Fruit fly (Drosophila melanogaster) whole organism, pupa: Measurements from ENCODE around the gene CG34282.
A peak's percentile ranks its signal among the peaks of the same experiment; 100 is the strongest.

Experiments used
- CG10348 ChIP-seq: fragments of 200-800 bp; sonication (Bioruptor generic); IDR thresholded peaks from 2 replicates; pipeline ENCODE4 v1.3.6; 2022; ENCODE audit warnings: missing biosample characterization, missing genetic modification characterization
- CG12605 ChIP-seq: fragments of 200-800 bp; sonication (Bioruptor generic); IDR thresholded peaks from 2 replicates; pipeline ENCODE4 v1.3.6; 2022; ENCODE audit warnings: missing biosample characterization, missing genetic modification characterization
- CG13204 ChIP-seq: fragments of 200-800 bp; sonication (Bioruptor generic); optimal IDR thresholded peaks from 2 replicates; lab custom pipeline; 2018; ENCODE audit warnings: missing biosample characterization, mild to moderate bottlenecking, missing genetic modification characterization, moderate library complexity
- CG14655 ChIP-seq: fragments of 200-800 bp; sonication (Bioruptor generic); optimal IDR thresholded peaks from 3 replicates; lab custom pipeline; 2017; ENCODE audit warnings: mild to moderate bottlenecking, missing biosample characterization, missing genetic modification reagents, missing genetic modification characterization
- CG15710 ChIP-seq: fragments of 200-800 bp; sonication (Bioruptor generic); optimal IDR thresholded peaks from 2 replicates; lab custom pipeline; 2018; ENCODE audit warnings: missing biosample characterization, mild to moderate bottlenecking, missing genetic modification characterization, moderate library complexity
- CG17806 ChIP-seq: fragments of 200-800 bp; sonication (Bioruptor generic); optimal IDR thresholded peaks from 2 replicates; lab custom pipeline; 2018; ENCODE audit warnings: missing biosample characterization, mild to moderate bottlenecking, missing genetic modification characterization, moderate library complexity
- CG32121 ChIP-seq: fragments of 200-800 bp; sonication (Bioruptor generic); IDR thresholded peaks from 2 replicates; pipeline ENCODE4 v1.3.6; 2022; ENCODE audit warnings: missing biosample characterization, missing genetic modification characterization
- CG34367 ChIP-seq: fragments of 200-800 bp; sonication (Bioruptor generic); optimal IDR thresholded peaks from 2 replicates; lab custom pipeline; 2018; ENCODE audit warnings: missing biosample characterization, mild to moderate bottlenecking, missing genetic modification characterization
- CG4496 ChIP-seq: fragments of 200-800 bp; sonication (Bioruptor generic); IDR thresholded peaks from 3 replicates; pipeline ENCODE4 v1.3.6; 2022; ENCODE audit warnings: missing biosample characterization, missing genetic modification characterization
- CG8159 ChIP-seq: fragments of 200-800 bp; sonication (Bioruptor generic); optimal IDR thresholded peaks from 3 replicates; lab custom pipeline; 2018; ENCODE audit warnings: missing biosample characterization, mild to moderate bottlenecking, missing genetic modification characterization, moderate library complexity
- CG8301 ChIP-seq: fragments of 200-800 bp; sonication (Bioruptor generic); optimal IDR thresholded peaks from 2 replicates; lab custom pipeline; 2018; ENCODE audit warnings: missing biosample characterization, mild to moderate bottlenecking, missing genetic modification characterization
- CG9948 ChIP-seq: fragments of 200-800 bp; sonication (Bioruptor generic); optimal IDR thresholded peaks from 2 replicates; lab custom pipeline; 2018; ENCODE audit warnings: missing biosample characterization, mild to moderate bottlenecking, missing genetic modification characterization, moderate library complexity
- D1 ChIP-seq: fragments of 200-800 bp; sonication (Bioruptor generic); optimal IDR thresholded peaks from 2 replicates; lab custom pipeline; 2018; ENCODE audit warnings: missing biosample characterization, mild to moderate bottlenecking, missing genetic modification characterization, moderate library complexity
- EcR ChIP-seq: fragments of 200-800 bp; sonication (Bioruptor generic); optimal IDR thresholded peaks from 3 replicates; lab custom pipeline; 2019; ENCODE audit warnings: missing biosample characterization, missing genetic modification characterization, mild to moderate bottlenecking, moderate library complexity, missing genetic modification reagents
- Ets98B ChIP-seq: fragments of 200-800 bp; sonication (Bioruptor generic); IDR thresholded peaks from 2 replicates; pipeline ENCODE4 v1.3.6; 2022; ENCODE audit warnings: missing biosample characterization, missing genetic modification characterization
- Pif1A ChIP-seq: fragments of 200-800 bp; sonication (Bioruptor generic); optimal IDR thresholded peaks from 3 replicates; lab custom pipeline; 2016; ENCODE audit warnings: missing biosample characterization, missing genetic modification characterization
- Pif1B ChIP-seq: fragments of 200-800 bp; sonication (Bioruptor generic); optimal IDR thresholded peaks from 3 replicates; lab custom pipeline; 2016; ENCODE audit warnings: missing biosample characterization, missing genetic modification characterization
- Snoo ChIP-seq: fragments of 200-800 bp; sonication (Bioruptor generic); optimal IDR thresholded peaks from 3 replicates; lab custom pipeline; 2017; ENCODE audit warnings: missing biosample characterization, mild to moderate bottlenecking, missing genetic modification characterization, inconsistent platforms
- fd96Ca ChIP-seq: fragments of 200-800 bp; sonication (Bioruptor generic); IDR thresholded peaks from 3 replicates; pipeline ENCODE4 v1.3.6; 2022; ENCODE audit warnings: missing biosample characterization, missing genetic modification characterization
- gl ChIP-seq: fragments of 200-800 bp; sonication (Bioruptor generic); optimal IDR thresholded peaks from 2 replicates; lab custom pipeline; 2018; ENCODE audit warnings: missing biosample characterization, mild to moderate bottlenecking, missing genetic modification characterization
- rn ChIP-seq: fragments of 200-800 bp; sonication (Bioruptor generic); IDR thresholded peaks from 2 replicates; pipeline ENCODE4 v1.3.6; 2022; ENCODE audit warnings: missing biosample characterization, missing genetic modification characterization

Gene CG34282

dm6 chr3R:18743270-18743922, 48.3 kb downstream of the CG34282 start, which contains the start of gene Mekk1:
TSS of gene Mekk1 (minus strand) at chr3R:18743594.
- TF ChIP-seq CG4496 (GFP tag; lab: Robert Waterston, UW), result no peak
- no peak for TF ChIP-seq rn (GFP tag; lab: Robert Waterston, UW)
- peak; percentile 38 for TF ChIP-seq Snoo
- TF ChIP-seq CG15710 (tag; lab: Kevin White, UChicago), result peak; percentile 45
- TF ChIP-seq CG34367 (tag; lab: Kevin White, UChicago), result peak; percentile 26
- TF ChIP-seq fd96Ca (GFP tag; lab: Robert Waterston, UW), result no peak
- TF ChIP-seq CG9948 (tag; lab: Kevin White, UChicago), result no peak
- TF ChIP-seq CG8301 (tag; lab: Kevin White, UChicago), result no peak
- TF ChIP-seq CG32121 (GFP tag; lab: Robert Waterston, UW), result peak; percentile 11; the same call in 1 of the 2 replicates
- TF ChIP-seq CG12605, result peak; percentile 35; the same call in 1 of the 2 replicates
- TF ChIP-seq Pif1B, result peak; percentile 43
- no peak for TF ChIP-seq CG14655 (GFP tag; lab: Kevin White, UChicago)
- no peak for TF ChIP-seq Pif1A (GFP tag; lab: Kevin White, UChicago)
- peak; percentile 64 for TF ChIP-seq gl
- TF ChIP-seq EcR (GFP tag; lab: Kevin White, UChicago), result no peak
- no peak for TF ChIP-seq Ets98B (GFP tag; lab: Robert Waterston, UW)
- TF ChIP-seq CG10348, result no peak
- TF ChIP-seq CG17806 (tag; lab: Kevin White, UChicago), result peak; percentile 9
- TF ChIP-seq CG13204 (GFP tag; lab: Kevin White, UChicago), result no peak
- peak; percentile 91 for TF ChIP-seq CG8159 (tag; lab: Kevin White, UChicago)
- TF ChIP-seq D1, result no peak
- TF ChIP-seq, all 21 proteins: peak for 9
